Fruit fly (Drosophila melanogaster) whole organism, embryonic: Measurements from ENCODE around the gene Pp2A-29B.

Source experiments
- Antp ChIP-seq: fragments of 200-800 bp; sonication (Bioruptor generic); optimal IDR thresholded peaks from 3 replicates; lab custom pipeline; 2016; ENCODE audit warnings: missing biosample characterization, missing genetic modification characterization
- Atf3 ChIP-seq: fragments of 200-800 bp; sonication (Bioruptor generic); optimal IDR thresholded peaks from 3 replicates; lab custom pipeline; 2016; ENCODE audit warnings: missing biosample characterization, missing genetic modification characterization
- C15 ChIP-seq: fragments of 200-800 bp; sonication (Bioruptor generic); IDR thresholded peaks from 3 replicates; pipeline ENCODE4 v1.3.6; 2022; ENCODE audit warnings: missing biosample characterization, missing genetic modification characterization
- CG1024 ChIP-seq: fragments of 200-800 bp; sonication (Bioruptor generic); IDR thresholded peaks from 2 replicates; pipeline ENCODE4 v1.3.6; 2022; ENCODE audit warnings: missing biosample characterization, missing genetic modification characterization
- CG12236 ChIP-seq: fragments of 200-800 bp; sonication (Bioruptor generic); optimal IDR thresholded peaks from 2 replicates; lab custom pipeline; 2016; ENCODE audit warnings: missing biosample characterization, missing genetic modification characterization
- CG12299 ChIP-seq: fragments of 200-800 bp; sonication (Bioruptor generic); optimal IDR thresholded peaks from 2 replicates; lab custom pipeline; 2018; ENCODE audit warnings: missing biosample characterization, mild to moderate bottlenecking, missing genetic modification characterization
- CG12744 ChIP-seq: fragments of 200-800 bp; sonication (Bioruptor generic); optimal IDR thresholded peaks from 2 replicates; lab custom pipeline; 2016; ENCODE audit warnings: missing biosample characterization, missing genetic modification characterization
- CG13894 ChIP-seq: fragments of 200-800 bp; sonication (Bioruptor generic); optimal IDR thresholded peaks from 3 replicates; lab custom pipeline; 2018; ENCODE audit warnings: missing biosample characterization, mild to moderate bottlenecking, missing genetic modification characterization, moderate library complexity
- CG14441 ChIP-seq: fragments of 200-800 bp; sonication (Bioruptor generic); IDR thresholded peaks from 2 replicates; pipeline ENCODE4 v1.3.6; 2022; ENCODE audit warnings: missing biosample characterization, missing genetic modification characterization
- CG14667 ChIP-seq: fragments of 200-800 bp; sonication (Bioruptor generic); IDR thresholded peaks from 2 replicates; pipeline ENCODE4 v1.3.6; 2022; ENCODE audit warnings: missing biosample characterization, missing genetic modification characterization
- CG15479 ChIP-seq: fragments of 200-800 bp; sonication (Bioruptor generic); optimal IDR thresholded peaks from 3 replicates; lab custom pipeline; 2019; ENCODE audit warnings: missing biosample characterization, mild to moderate bottlenecking, missing genetic modification characterization, moderate library complexity
- CG1603 ChIP-seq: fragments of 200-800 bp; sonication (Bioruptor generic); optimal IDR thresholded peaks from 2 replicates; lab custom pipeline; 2019; ENCODE audit warnings: missing biosample characterization, mild to moderate bottlenecking, missing genetic modification characterization, moderate library complexity
- CG1647 ChIP-seq: fragments of 200-800 bp; sonication (Bioruptor generic); optimal IDR thresholded peaks from 3 replicates; lab custom pipeline; 2016; ENCODE audit warnings: missing biosample characterization, missing genetic modification characterization
- CG17361 ChIP-seq: fragments of 200-800 bp; sonication (Bioruptor generic); IDR thresholded peaks from 3 replicates; pipeline ENCODE4 v1.3.6; 2022; ENCODE audit warnings: missing biosample characterization, missing genetic modification characterization
- CG1832 ChIP-seq: fragments of 200-800 bp; sonication (Bioruptor generic); optimal IDR thresholded peaks from 2 replicates; lab custom pipeline; 2017; ENCODE audit warnings: missing biosample characterization, mild to moderate bottlenecking, missing genetic modification characterization, inconsistent platforms
- CG31388 ChIP-seq: fragments of 200-800 bp; sonication (Bioruptor generic); optimal IDR thresholded peaks from 2 replicates; lab custom pipeline; 2016; ENCODE audit warnings: missing biosample characterization, missing genetic modification characterization
- CG32532 ChIP-seq: fragments of 200-800 bp; sonication (Bioruptor generic); IDR thresholded peaks from 2 replicates; pipeline ENCODE4 v1.3.6; 2022; ENCODE audit warnings: missing biosample characterization, missing genetic modification characterization
- CG3838 ChIP-seq: fragments of 200-800 bp; sonication (Bioruptor generic); optimal IDR thresholded peaks from 3 replicates; lab custom pipeline; 2016; ENCODE audit warnings: missing biosample characterization, missing genetic modification characterization
- CG42726 ChIP-seq: fragments of 200-800 bp; sonication (Bioruptor generic); IDR thresholded peaks from 2 replicates; pipeline ENCODE4 v1.3.6; 2022; ENCODE audit warnings: missing biosample characterization, missing genetic modification characterization; ENCODE audit not compliant: partially characterized antibody
- CG4617 ChIP-seq: fragments of 200-800 bp; sonication (Bioruptor generic); optimal IDR thresholded peaks from 3 replicates; lab custom pipeline; 2016; ENCODE audit warnings: missing biosample characterization, missing genetic modification characterization, borderline replicate concordance
- CG4730 ChIP-seq: fragments of 200-800 bp; sonication (Bioruptor generic); IDR thresholded peaks from 2 replicates; pipeline ENCODE4 v1.3.6; 2022; ENCODE audit warnings: missing biosample characterization, missing genetic modification characterization
- CG4820 ChIP-seq: fragments of 200-800 bp; sonication (Bioruptor generic); optimal IDR thresholded peaks from 3 replicates; lab custom pipeline; 2016; ENCODE audit warnings: missing biosample characterization, missing genetic modification characterization
- CG6813 ChIP-seq: fragments of 200-800 bp; sonication (Bioruptor generic); optimal IDR thresholded peaks from 2 replicates; lab custom pipeline; 2017; ENCODE audit warnings: missing biosample characterization, missing genetic modification characterization, mild to moderate bottlenecking, moderate library complexity, missing genetic modification reagents
- CG7786 ChIP-seq: fragments of 200-800 bp; sonication (Bioruptor generic); optimal IDR thresholded peaks from 2 replicates; lab custom pipeline; 2016; ENCODE audit warnings: missing biosample characterization, missing genetic modification characterization
- CG7928 ChIP-seq: fragments of 200-800 bp; sonication (Bioruptor generic); optimal IDR thresholded peaks from 2 replicates; lab custom pipeline; 2017; ENCODE audit warnings: missing biosample characterization, mild to moderate bottlenecking, missing genetic modification characterization
- CG8359 ChIP-seq: fragments of 200-800 bp; sonication (Bioruptor generic); optimal IDR thresholded peaks from 2 replicates; lab custom pipeline; 2017; ENCODE audit warnings: missing biosample characterization, mild to moderate bottlenecking, missing genetic modification characterization, borderline replicate concordance
- D19B ChIP-seq: fragments of 200-800 bp; sonication (Bioruptor generic); optimal IDR thresholded peaks from 2 replicates; lab custom pipeline; 2017; ENCODE audit warnings: missing biosample characterization, mild to moderate bottlenecking, missing genetic modification characterization
- Dip2 ChIP-seq: fragments of 200-800 bp; sonication (Bioruptor generic); IDR thresholded peaks from 2 replicates; pipeline ENCODE4 v1.3.6; 2022; ENCODE audit warnings: missing biosample characterization, missing genetic modification characterization
- Dip3 ChIP-seq: fragments of 200-800 bp; sonication (Bioruptor generic); optimal IDR thresholded peaks from 3 replicates; lab custom pipeline; 2016; ENCODE audit warnings: missing biosample characterization, missing genetic modification characterization
- H2.0 ChIP-seq: fragments of 200-800 bp; sonication (Bioruptor generic); IDR thresholded peaks from 2 replicates; pipeline ENCODE4 v1.3.6; 2022; ENCODE audit warnings: missing biosample characterization, missing genetic modification characterization
- HmgD ChIP-seq: fragments of 200-800 bp; sonication (Bioruptor generic); optimal IDR thresholded peaks from 3 replicates; lab custom pipeline; 2016; ENCODE audit warnings: missing biosample characterization, missing genetic modification characterization
- HmgZ ChIP-seq: fragments of 200-800 bp; sonication (Bioruptor generic); optimal IDR thresholded peaks from 2 replicates; lab custom pipeline; 2018; ENCODE audit warnings: missing biosample characterization, mild to moderate bottlenecking, missing genetic modification characterization
- Mrtf ChIP-seq: fragments of 200-800 bp; sonication (Bioruptor generic); IDR thresholded peaks from 3 replicates; pipeline ENCODE4 v1.3.6; 2022; ENCODE audit warnings: missing biosample characterization, missing genetic modification characterization
- YL-1 ChIP-seq: fragments of 200-800 bp; sonication (Bioruptor generic); optimal IDR thresholded peaks from 3 replicates; lab custom pipeline; 2017; ENCODE audit warnings: missing biosample characterization, mild to moderate bottlenecking, missing genetic modification characterization
- ac ChIP-seq: fragments of 200-800 bp; sonication (Bioruptor generic); optimal IDR thresholded peaks from 3 replicates; lab custom pipeline; 2017; ENCODE audit warnings: missing biosample characterization, mild to moderate bottlenecking, missing genetic modification characterization
- bsh ChIP-seq, 2 experiments: fragments of 200-800 bp; sonication (Bioruptor generic); optimal IDR thresholded peaks; 2 replicates each; lab custom pipeline; 2017 to 2018; ENCODE audit warnings: mild to moderate bottlenecking in 2 of 2, missing biosample characterization in 2 of 2, missing genetic modification characterization in 2 of 2, moderate library complexity in 1 of 2
- cad ChIP-seq: fragments of >200 bp; optimal IDR thresholded peaks from 2 replicates; lab custom pipeline; 2017; ENCODE audit warnings: missing biosample characterization, missing genetic modification characterization
- danr ChIP-seq: fragments of 200-800 bp; sonication (Bioruptor generic); IDR thresholded peaks from 2 replicates; pipeline ENCODE4 v1.3.6; 2022; ENCODE audit warnings: missing biosample characterization, missing genetic modification characterization
- dysf ChIP-seq: fragments of 200-800 bp; sonication (Bioruptor generic); IDR thresholded peaks from 3 replicates; pipeline ENCODE4 v1.3.6; 2022; ENCODE audit warnings: missing biosample characterization, missing genetic modification characterization
- fd96Cb ChIP-seq: fragments of 200-800 bp; sonication (Bioruptor generic); optimal IDR thresholded peaks from 2 replicates; lab custom pipeline; 2018; ENCODE audit warnings: missing biosample characterization, mild to moderate bottlenecking, missing genetic modification characterization, moderate library complexity
- ham ChIP-seq: fragments of 200-800 bp; sonication (Bioruptor generic); IDR thresholded peaks from 2 replicates; pipeline ENCODE4 v1.3.6; 2022; ENCODE audit warnings: missing biosample characterization, missing genetic modification characterization
- insv ChIP-seq, 2 experiments: fragments of 200-800 bp; sonication (Bioruptor generic); optimal IDR thresholded peaks; 3 replicates each; lab custom pipeline; 2016 to 2018; ENCODE audit warnings: missing biosample characterization in 2 of 2, missing genetic modification characterization in 2 of 2
- kay ChIP-seq: fragments of 200-800 bp; sonication (Bioruptor generic); optimal IDR thresholded peaks from 2 replicates; lab custom pipeline; 2016; ENCODE audit warnings: missing biosample characterization, missing genetic modification characterization
- lab ChIP-seq: fragments of 200-800 bp; sonication (Bioruptor generic); optimal IDR thresholded peaks from 3 replicates; lab custom pipeline; 2017; ENCODE audit warnings: missing biosample characterization, missing genetic modification characterization, mild to moderate bottlenecking, moderate library complexity, missing genetic modification reagents
- lbe ChIP-seq: fragments of 200-800 bp; sonication (Bioruptor generic); optimal IDR thresholded peaks from 2 replicates; lab custom pipeline; 2016; ENCODE audit warnings: missing biosample characterization, mild to moderate bottlenecking, missing genetic modification characterization
- oc ChIP-seq: fragments of 200-800 bp; sonication (Bioruptor generic); optimal IDR thresholded peaks from 2 replicates; lab custom pipeline; 2018; ENCODE audit warnings: missing biosample characterization, mild to moderate bottlenecking, missing genetic modification characterization, moderate library complexity
- row ChIP-seq: fragments of 200-800 bp; sonication (Bioruptor generic); IDR thresholded peaks from 3 replicates; pipeline ENCODE4 v1.3.6; 2022; ENCODE audit warnings: missing biosample characterization, missing genetic modification characterization
- run ChIP-seq: fragments of 200-800 bp; sonication (Bioruptor generic); optimal IDR thresholded peaks from 3 replicates; lab custom pipeline; 2018; ENCODE audit warnings: missing biosample characterization, mild to moderate bottlenecking, missing genetic modification characterization
- sug ChIP-seq: fragments of 200-800 bp; optimal IDR thresholded peaks from 2 replicates; lab custom pipeline; 2019; ENCODE audit warnings: missing biosample characterization, mild to moderate bottlenecking, missing genetic modification characterization, moderate library complexity
- zen ChIP-seq: fragments of 200-800 bp; sonication (Bioruptor generic); optimal IDR thresholded peaks from 3 replicates; lab custom pipeline; 2018; ENCODE audit warnings: missing biosample characterization, mild to moderate bottlenecking, missing genetic modification characterization, moderate library complexity

Pp2A-29B gene

dm6 chr2L:8384108-8384601 is 18.3 kb downstream of the Pp2A-29B start, which contains the start of the genes Dad1 and CG13384 (continued):
- TF ChIP-seq fd96Cb (peak; percentile 90), danr (GFP tag; lab: Robert Waterston, UW) (peak; percentile 89), dysf (GFP tag; lab: Robert Waterston, UW) (peak; percentile 96), CG17361 (GFP tag; lab: Robert Waterston, UW) (peak; percentile 98), sug (tag; lab: Kevin White, UChicago) (peak; percentile 96), ham (GFP tag; lab: Robert Waterston, UW) (peak; percentile 74; the same call in 1 of the 2 replicates), YL-1 (GFP tag; lab: Kevin White, UChicago) (peak; percentile 54), bsh (GFP tag; optimal IDR thresholded peaks at IDR 0.05; lab: Kevin White, UChicago) (peak in 1 of 2 experiments; percentile 90), CG15479 (GFP tag; lab: Kevin White, UChicago) (peak; percentile 44), CG42726 (peak; percentile 49; the same call in 1 of the 2 replicates), D19B (peak; percentile 82), CG7786 (peak; percentile 59), CG1603 (tag; lab: Kevin White, UChicago) (peak; percentile 33), ac (GFP tag; lab: Kevin White, UChicago) (no peak), kay (GFP tag; lab: Kevin White, UChicago) (peak; percentile 57), H2.0 (GFP tag; lab: Robert Waterston, UW) (peak; percentile 89), CG4730 (GFP tag; lab: Robert Waterston, UW) (peak; percentile 91), CG4820 (GFP tag; lab: Kevin White, UChicago) (peak; percentile 83), Mrtf (peak; percentile 88), CG32532 (GFP tag; lab: Robert Waterston, UW) (peak; percentile 96), CG1647 (GFP tag; lab: Kevin White, UChicago) (peak; percentile 32), run (tag; lab: Kevin White, UChicago) (peak; percentile 83), CG12236 (no peak), Antp (no peak), C15 (GFP tag; lab: Robert Waterston, UW) (peak; percentile 68; the same call in 1 of the 3 replicates), CG14667 (GFP tag; lab: Robert Waterston, UW) (peak; percentile 90), CG12744 (peak; percentile 77), CG6813 (GFP tag; lab: Kevin White, UChicago) (peak; percentile 84), Dip3 (peak; percentile 67), insv (GFP tag; optimal IDR thresholded peaks at IDR 0.05; lab: Kevin White, UChicago) (peak in 1 of 2 experiments; percentile 64), CG13894 (peak; percentile 96), Atf3 (GFP tag; lab: Kevin White, UChicago) (peak; percentile 16), CG12299 (tag; lab: Kevin White, UChicago) (peak; percentile 93), lab (GFP tag; lab: Kevin White, UChicago) (peak; percentile 95), CG8359 (GFP tag; lab: Kevin White, UChicago) (peak; percentile 51), CG1832 (GFP tag; lab: Kevin White, UChicago) (no peak), row (GFP tag; lab: Robert Waterston, UW) (peak; percentile 99), cad (GFP tag; lab: Kevin White, UChicago) (no peak), CG1024 (peak; percentile 60; the same call in 1 of the 2 replicates), CG31388 (GFP tag; lab: Kevin White, UChicago) (peak; percentile 78), HmgZ (tag; lab: Kevin White, UChicago) (peak; percentile 86), zen (tag; lab: Kevin White, UChicago) (peak; percentile 89), CG3838 (GFP tag; lab: Kevin White, UChicago) (peak; percentile 60), oc (tag; lab: Kevin White, UChicago) (peak; percentile 91), Dip2 (GFP tag; lab: Robert Waterston, UW) (0 out of 2 replicates have a peak, but pooled peaks have one; percentile 35), CG4617 (GFP tag; lab: Kevin White, UChicago) (peak; percentile 50), CG7928 (GFP tag; lab: Kevin White, UChicago) (peak; percentile 60), HmgD (GFP tag; lab: Kevin White, UChicago) (peak; percentile 0), CG14441 (GFP tag; lab: Robert Waterston, UW) (peak; percentile 87), lbe (GFP tag; lab: Kevin White, UChicago) (peak; percentile 90)
